Fruit fly (Drosophila melanogaster): ENCODE measurements around the gene CG15258.

- no peak for TF ChIP-seq Drgx (GFP tag; IDR thresholded peaks at IDR 0.05)
- TF ChIP-seq cad (GFP tag; optimal IDR thresholded peaks at IDR 0.05) = no peak
- TF ChIP-seq wor (GFP tag; IDR thresholded peaks at IDR 0.05) = no peak
- no peak for TF ChIP-seq CG13296 (GFP tag; optimal IDR thresholded peaks at IDR 0.05)
- TF ChIP-seq pnt (GFP tag; optimal IDR thresholded peaks at IDR 0.05) = no peak
- TF ChIP-seq Trl (optimal IDR thresholded peaks at IDR 0.05) = no peak
- no peak for TF ChIP-seq Trl (GFP tag; optimal IDR thresholded peaks at IDR 0.05)
- no peak for TF ChIP-seq MTF-1 (GFP tag; optimal IDR thresholded peaks at IDR 0.05; ENCODE audit: borderline replicate concordance)
- TF ChIP-seq CG10147 (GFP tag; optimal IDR thresholded peaks at IDR 0.05) = no peak
- TF ChIP-seq CG6791 (GFP tag; IDR thresholded peaks at IDR 0.05; ENCODE audit: partially characterized antibody) = no peak
- no peak for TF ChIP-seq CG6854 (GFP tag; optimal IDR thresholded peaks at IDR 0.05)
- no peak for TF ChIP-seq CG13123 (GFP tag; optimal IDR thresholded peaks at IDR 0.05)
- TF ChIP-seq onecut (GFP tag; IDR thresholded peaks at IDR 0.05) = no peak
Measured at dm6 chr2L:15401860-15402259, 40.4 kb upstream of the CG15258 start.
